Fruit fly (Drosophila melanogaster): ENCODE data around the gene CG2200.

Gene CG2200

DNA sequence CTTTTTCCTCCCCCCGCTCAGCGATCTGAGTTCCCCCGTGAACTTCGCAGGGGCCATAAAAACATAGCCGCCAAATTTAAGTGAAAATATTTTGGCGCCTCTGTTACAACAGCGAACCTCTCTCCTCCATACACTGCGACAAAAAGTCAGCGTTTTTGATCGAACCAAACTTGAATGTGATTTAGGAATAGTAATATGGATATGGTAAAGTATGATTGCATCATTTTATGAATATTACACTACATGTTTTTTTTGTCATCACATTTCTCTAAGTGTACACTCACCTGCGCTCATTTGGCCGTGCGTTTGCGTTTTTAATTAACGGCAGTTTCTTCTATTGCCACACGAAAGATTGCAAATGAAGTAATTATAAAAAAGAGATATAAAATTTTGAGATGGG is 41.6 kb downstream of the CG2200 start (continued):
- TF ChIP-seq CG14014 (GFP tag; IDR thresholded peaks at IDR 0.05) (peak; percentile 25; the same call in 1 of the 2 replicates), bcd (GFP tag; optimal IDR thresholded peaks at IDR 0.05) (peak; percentile 52), Oaz (GFP tag; IDR thresholded peaks at IDR 0.05) (peak; percentile 29; the same call in 1 of the 2 replicates), CG6272 (GFP tag; IDR thresholded peaks at IDR 0.05) (no peak), CG18011 (GFP tag; optimal IDR thresholded peaks at IDR 0.05) (no peak), CG11456 (GFP tag; IDR thresholded peaks at IDR 0.05) (peak; percentile 64; the same call in 2 of the 3 replicates), schlank (tag; optimal IDR thresholded peaks at IDR 0.05) (no peak), CG16779 (GFP tag; IDR thresholded peaks at IDR 0.05) (no peak), bowl (GFP tag; IDR thresholded peaks at IDR 0.05) (no peak), CG15601 (tag; optimal IDR thresholded peaks at IDR 0.05) (no peak), CG34376 (GFP tag; optimal IDR thresholded peaks at IDR 0.05) (no peak), C15 (GFP tag; IDR thresholded peaks at IDR 0.05) (no peak), CG1603 (tag; optimal IDR thresholded peaks at IDR 0.05) (peak; percentile 74), Rx (GFP tag; IDR thresholded peaks at IDR 0.05) (peak; percentile 48; the same call in 1 of the 2 replicates), CG3163 (GFP tag; optimal IDR thresholded peaks at IDR 0.05) (peak; percentile 21), gro (GFP tag; optimal IDR thresholded peaks at IDR 0.05) (no peak), CG14710 (tag; optimal IDR thresholded peaks at IDR 0.05) (peak; percentile 24), peb (GFP tag; IDR thresholded peaks at IDR 0.05) (no peak), CG11085 (GFP tag; IDR thresholded peaks at IDR 0.05) (no peak), CG3726 (GFP tag; IDR thresholded peaks at IDR 0.05) (0 out of 3 replicates have a peak, but pooled peaks have one; percentile 41), kni (GFP tag; optimal IDR thresholded peaks at IDR 0.05) (no peak), Oli (tag; optimal IDR thresholded peaks at IDR 0.05) (peak; percentile 70), hb (GFP tag; IDR thresholded peaks at IDR 0.05; ENCODE audit: partially characterized antibody) (no peak), H15 (GFP tag; IDR thresholded peaks at IDR 0.05) (peak; percentile 42; the same call in 1 of the 3 replicates), pnt (GFP tag; optimal IDR thresholded peaks at IDR 0.05) (peak; percentile 47), CG31388 (GFP tag; optimal IDR thresholded peaks at IDR 0.05) (no peak), pum (GFP tag; optimal IDR thresholded peaks at IDR 0.05) (peak; percentile 41), CG14441 (GFP tag; IDR thresholded peaks at IDR 0.05) (peak; percentile 53), bsh (GFP tag; optimal IDR thresholded peaks at IDR 0.05) (peak in 1 of 2 experiments; percentile 55), CG8089 (GFP tag; optimal IDR thresholded peaks at IDR 0.05) (peak; percentile 15), CG1024 (GFP tag; IDR thresholded peaks at IDR 0.05) (0 out of 2 replicates have a peak, but pooled peaks have one; percentile 30), slou (GFP tag; optimal IDR thresholded peaks at IDR 0.05) (no peak), nerfin-2 (GFP tag; IDR thresholded peaks at IDR 0.05; ENCODE audit: partially characterized antibody) (no peak), sr (GFP tag; IDR thresholded peaks at IDR 0.05) (0 out of 3 replicates have a peak, but pooled peaks have one; percentile 33), E2f1 (GFP tag; IDR thresholded peaks at IDR 0.05) (peak; percentile 51; the same call in 1 of the 2 replicates), ranshi (GFP tag; IDR thresholded peaks at IDR 0.05) (peak; percentile 69), Spps (tag; optimal IDR thresholded peaks at IDR 0.05) (no peak), crp (GFP tag; optimal IDR thresholded peaks at IDR 0.05) (no peak), HLH54F (GFP tag; optimal IDR thresholded peaks at IDR 0.05) (no peak), prd (optimal IDR thresholded peaks at IDR 0.05) (no peak), prd (GFP tag; IDR thresholded peaks at IDR 0.05) (peak; percentile 70), p53 (GFP tag; optimal IDR thresholded peaks at IDR 0.05) (no peak), ac (GFP tag; optimal IDR thresholded peaks at IDR 0.05) (no peak), CG15514 (GFP tag; optimal IDR thresholded peaks at IDR 0.05) (peak; percentile 35), corto (GFP tag; optimal IDR thresholded peaks at IDR 0.05) (no peak), Nf-YA (GFP tag; IDR thresholded peaks at IDR 0.05) (no peak), dpn (GFP tag; optimal IDR thresholded peaks at IDR 0.05) (peak; percentile 47 to 63), Sin3A (optimal IDR thresholded peaks at IDR 0.05) (no peak), sd (tag; optimal IDR thresholded peaks at IDR 0.05) (no peak), CG4360 (GFP tag; IDR thresholded peaks at IDR 0.05) (no peak; the same call in 1 of the 2 replicates), CG17186 (GFP tag; optimal IDR thresholded peaks at IDR 0.05) (no peak), rib (GFP tag; IDR thresholded peaks at IDR 0.05) (no peak)

Measured in whole organism, embryonic.